Fruit fly (Drosophila melanogaster) whole organism, embryonic: Measurements from ENCODE around the gene CG8312.

ENCODE experiments used
- Ada2b ChIP-seq: fragments of 200-800 bp; sonication (Bioruptor generic); IDR thresholded peaks from 2 replicates; pipeline ENCODE4 v1.3.6; 2022; ENCODE audit warnings: missing biosample characterization, missing genetic modification characterization
- Aef1 ChIP-seq: fragments of 200-800 bp; sonication (Bioruptor generic); IDR thresholded peaks from 3 replicates; pipeline ENCODE4 v1.3.6; 2022; ENCODE audit warnings: missing biosample characterization, missing genetic modification characterization
- BtbVII ChIP-seq: fragments of 200-800 bp; sonication (Bioruptor generic); optimal IDR thresholded peaks from 3 replicates; lab custom pipeline; 2017; ENCODE audit warnings: missing biosample characterization, mild to moderate bottlenecking, missing genetic modification characterization
- CG10979 ChIP-seq: fragments of 200-800 bp; sonication (Bioruptor generic); optimal IDR thresholded peaks from 2 replicates; lab custom pipeline; 2018; ENCODE audit warnings: missing biosample characterization, mild to moderate bottlenecking, missing genetic modification characterization, moderate library complexity
- CG12219 ChIP-seq: fragments of 200-800 bp; sonication (Bioruptor generic); optimal IDR thresholded peaks from 3 replicates; lab custom pipeline; 2018; ENCODE audit warnings: missing biosample characterization, mild to moderate bottlenecking, missing genetic modification characterization
- CG12236 ChIP-seq: fragments of 200-800 bp; sonication (Bioruptor generic); optimal IDR thresholded peaks from 2 replicates; lab custom pipeline; 2016; ENCODE audit warnings: missing biosample characterization, missing genetic modification characterization
- CG13296 ChIP-seq: fragments of 200-800 bp; sonication (Bioruptor generic); optimal IDR thresholded peaks from 3 replicates; lab custom pipeline; 2018; ENCODE audit warnings: missing biosample characterization, mild to moderate bottlenecking, missing genetic modification characterization
- CG13894 ChIP-seq: fragments of 200-800 bp; sonication (Bioruptor generic); optimal IDR thresholded peaks from 3 replicates; lab custom pipeline; 2018; ENCODE audit warnings: missing biosample characterization, mild to moderate bottlenecking, missing genetic modification characterization, moderate library complexity
- CG14860 ChIP-seq: fragments of 200-800 bp; sonication (Bioruptor generic); IDR thresholded peaks from 3 replicates; pipeline ENCODE4 v1.3.6; 2022; ENCODE audit warnings: missing biosample characterization, missing genetic modification characterization; ENCODE audit not compliant: partially characterized antibody
- CG14965 ChIP-seq: fragments of 200-800 bp; sonication (Bioruptor generic); optimal IDR thresholded peaks from 2 replicates; lab custom pipeline; 2016; ENCODE audit warnings: missing biosample characterization, missing genetic modification characterization, borderline replicate concordance
- CG15073 ChIP-seq: fragments of 200-800 bp; sonication (Bioruptor generic); optimal IDR thresholded peaks from 2 replicates; lab custom pipeline; 2016; ENCODE audit warnings: missing biosample characterization, missing genetic modification characterization
- CG2120 ChIP-seq: fragments of 200-800 bp; sonication (Bioruptor generic); optimal IDR thresholded peaks from 3 replicates; lab custom pipeline; 2016; ENCODE audit warnings: missing biosample characterization, missing genetic modification characterization
- CG2889 ChIP-seq: fragments of 200-800 bp; sonication (Bioruptor generic); IDR thresholded peaks from 3 replicates; pipeline ENCODE4 v1.3.6; 2022; ENCODE audit warnings: missing biosample characterization, missing genetic modification characterization
- CG31365 ChIP-seq: fragments of 200-800 bp; sonication (Bioruptor generic); optimal IDR thresholded peaks from 2 replicates; lab custom pipeline; 2018; ENCODE audit warnings: missing biosample characterization, mild to moderate bottlenecking, missing genetic modification characterization
- CG3847 ChIP-seq: fragments of 200-800 bp; sonication (Bioruptor generic); IDR thresholded peaks from 2 replicates; pipeline ENCODE4 v1.3.6; 2022; ENCODE audit warnings: missing biosample characterization, missing genetic modification characterization
- CG6689 ChIP-seq: fragments of 200-800 bp; sonication (Bioruptor generic); IDR thresholded peaks from 2 replicates; pipeline ENCODE4 v1.3.6; 2022; ENCODE audit warnings: missing biosample characterization, missing genetic modification characterization
- CG8388 ChIP-seq: fragments of 200-800 bp; sonication (Bioruptor generic); optimal IDR thresholded peaks from 2 replicates; lab custom pipeline; 2019; ENCODE audit warnings: missing biosample characterization, mild to moderate bottlenecking, missing genetic modification characterization, moderate library complexity
- CG9609 ChIP-seq: fragments of 200-800 bp; sonication (Bioruptor generic); optimal IDR thresholded peaks from 3 replicates; lab custom pipeline; 2016; ENCODE audit warnings: missing biosample characterization, missing genetic modification characterization
- D ChIP-seq, 2 experiments: fragments of 200-800 bp in 1 of 2; fragments of >200 bp in 1 of 2; sonication (Bioruptor generic) in 1 of 2; optimal IDR thresholded peaks; 2 replicates in 1 of 2; 3 replicates in 1 of 2; lab custom pipeline; 2017; ENCODE audit warnings: mild to moderate bottlenecking in 1 of 2, missing biosample characterization in 1 of 2, missing genetic modification characterization in 1 of 2, missing genetic modification reagents in 1 of 2
- Drgx ChIP-seq: fragments of 200-800 bp; sonication (Bioruptor generic); IDR thresholded peaks from 2 replicates; pipeline ENCODE4 v1.3.6; 2022; ENCODE audit warnings: missing biosample characterization, missing genetic modification characterization
- E2f2 ChIP-seq: fragments of 200-800 bp; sonication (Bioruptor generic); IDR thresholded peaks from 2 replicates; pipeline ENCODE4 v1.3.6; 2022; ENCODE audit warnings: missing biosample characterization, missing genetic modification characterization
- GATAe ChIP-seq: fragments of 200-800 bp; sonication (Bioruptor generic); conservative IDR thresholded peaks from 2 replicates; pipeline ENCODE4 v1.3.6; 2022; ENCODE audit warnings: missing biosample characterization, missing genetic modification characterization
- Hr39 ChIP-seq: fragments of >200 bp; optimal IDR thresholded peaks from 2 replicates; lab custom pipeline; 2017
- Hr51 ChIP-seq, 2 experiments: fragments of 200-800 bp; sonication (Bioruptor generic); optimal IDR thresholded peaks; 2 replicates in 1 of 2; 3 replicates in 1 of 2; lab custom pipeline; 2016 to 2018; ENCODE audit warnings: missing biosample characterization in 2 of 2, missing genetic modification characterization in 2 of 2, mild to moderate bottlenecking in 1 of 2, moderate library complexity in 1 of 2
- Jarid2 ChIP-seq: fragments of 200-800 bp; sonication (Bioruptor generic); optimal IDR thresholded peaks from 3 replicates; lab custom pipeline; 2017; ENCODE audit warnings: mild to moderate bottlenecking, missing biosample characterization, missing genetic modification reagents, missing genetic modification characterization
- Kr ChIP-seq: fragments of 200-800 bp; sonication (Bioruptor generic); optimal IDR thresholded peaks from 2 replicates; lab custom pipeline; 2017; ENCODE audit warnings: missing biosample characterization, mild to moderate bottlenecking, missing genetic modification characterization
- MESR4 ChIP-seq: fragments of 200-800 bp; sonication (Bioruptor generic); optimal IDR thresholded peaks from 2 replicates; lab custom pipeline; 2018; ENCODE audit warnings: missing biosample characterization, mild to moderate bottlenecking, missing genetic modification characterization, moderate library complexity
- MTF-1 ChIP-seq: fragments of 200-800 bp; sonication (Bioruptor generic); optimal IDR thresholded peaks from 2 replicates; lab custom pipeline; 2018; ENCODE audit warnings: missing biosample characterization, mild to moderate bottlenecking, missing genetic modification characterization, borderline replicate concordance
- Meics ChIP-seq: fragments of 200-800 bp; sonication (Bioruptor generic); optimal IDR thresholded peaks from 2 replicates; lab custom pipeline; 2017; ENCODE audit warnings: missing biosample characterization, mild to moderate bottlenecking, missing genetic modification characterization
- Spps ChIP-seq: fragments of 200-800 bp; sonication (Bioruptor generic); optimal IDR thresholded peaks from 2 replicates; lab custom pipeline; 2018; ENCODE audit warnings: missing biosample characterization, mild to moderate bottlenecking, missing genetic modification characterization
- Ssrp ChIP-seq: fragments of 200-800 bp; sonication (Bioruptor generic); optimal IDR thresholded peaks from 2 replicates; lab custom pipeline; 2018; ENCODE audit warnings: missing biosample characterization, mild to moderate bottlenecking, missing genetic modification characterization, moderate library complexity
- TFAM ChIP-seq: fragments of 200-800 bp; sonication (Bioruptor generic); optimal IDR thresholded peaks from 2 replicates; lab custom pipeline; 2017; ENCODE audit warnings: missing biosample characterization, missing genetic modification characterization, inconsistent platforms
- abd-A ChIP-seq: fragments of 200-800 bp; sonication (Bioruptor generic); optimal IDR thresholded peaks from 3 replicates; lab custom pipeline; 2019; ENCODE audit warnings: missing biosample characterization, mild to moderate bottlenecking, missing genetic modification characterization, moderate library complexity
- chm ChIP-seq: fragments of 200-800 bp; sonication (Bioruptor generic); IDR thresholded peaks from 2 replicates; pipeline ENCODE4 v1.3.6; 2022; ENCODE audit warnings: missing biosample characterization, missing genetic modification characterization
- danr ChIP-seq: fragments of 200-800 bp; sonication (Bioruptor generic); IDR thresholded peaks from 2 replicates; pipeline ENCODE4 v1.3.6; 2022; ENCODE audit warnings: missing biosample characterization, missing genetic modification characterization
- fd3F ChIP-seq: fragments of 200-800 bp; sonication (Bioruptor generic); optimal IDR thresholded peaks from 2 replicates; lab custom pipeline; 2018; ENCODE audit warnings: missing biosample characterization, mild to moderate bottlenecking, missing genetic modification characterization, moderate library complexity
- gcm ChIP-seq: fragments of 200-800 bp; sonication (Bioruptor generic); optimal IDR thresholded peaks from 2 replicates; lab custom pipeline; 2019; ENCODE audit warnings: missing biosample characterization, mild to moderate bottlenecking, missing genetic modification characterization, moderate library complexity
- gem ChIP-seq: fragments of 200-800 bp; sonication (Bioruptor generic); optimal IDR thresholded peaks from 2 replicates; lab custom pipeline; 2019; ENCODE audit warnings: missing biosample characterization, mild to moderate bottlenecking, missing genetic modification characterization, moderate library complexity
- nom ChIP-seq: fragments of 200-800 bp; sonication (Bioruptor generic); optimal IDR thresholded peaks from 2 replicates; lab custom pipeline; 2017; ENCODE audit warnings: missing biosample characterization, missing genetic modification characterization, mild to moderate bottlenecking, moderate library complexity, missing genetic modification reagents
- pan ChIP-seq, 4 experiments: fragments of >200 bp in 3 of 4; fragments of 200-800 bp in 1 of 4; sonication (Bioruptor generic) in 1 of 4; optimal IDR thresholded peaks in 3 of 4; IDR thresholded peaks in 1 of 4; 2 replicates each; pipeline versions ENCODE4 v1.3.6 to Lab custom; 2017 to 2022; ENCODE audit warnings: missing biosample characterization in 2 of 4, missing genetic modification characterization in 2 of 4, mixed read lengths in 1 of 4
- repo ChIP-seq: fragments of 200-800 bp; sonication (Bioruptor generic); optimal IDR thresholded peaks from 2 replicates; lab custom pipeline; 2016; ENCODE audit warnings: missing biosample characterization, missing genetic modification characterization
- sc ChIP-seq, 3 experiments: fragments of >200 bp in 2 of 3; fragments of 200-800 bp in 1 of 3; sonication (Bioruptor generic) in 1 of 3; optimal IDR thresholded peaks; 2 replicates in 2 of 3; 3 replicates in 1 of 3; lab custom pipeline; 2017; ENCODE audit warnings: mild to moderate bottlenecking in 1 of 3, missing biosample characterization in 1 of 3, missing genetic modification characterization in 1 of 3, missing genetic modification reagents in 1 of 3
- schlank ChIP-seq: fragments of 200-800 bp; sonication (Bioruptor generic); optimal IDR thresholded peaks from 2 replicates; lab custom pipeline; 2018; ENCODE audit warnings: missing biosample characterization, mild to moderate bottlenecking, missing genetic modification characterization
- seq ChIP-seq: fragments of 200-800 bp; sonication (Bioruptor generic); IDR thresholded peaks from 2 replicates; pipeline ENCODE4 v1.3.6; 2022; ENCODE audit warnings: missing biosample characterization, missing genetic modification characterization
- sob ChIP-seq: fragments of 200-800 bp; sonication (Bioruptor generic); IDR thresholded peaks from 2 replicates; pipeline ENCODE4 v1.3.6; 2022; ENCODE audit warnings: missing biosample characterization, missing genetic modification characterization
- sqz ChIP-seq: fragments of 200-800 bp; sonication (Bioruptor generic); optimal IDR thresholded peaks from 3 replicates; lab custom pipeline; 2018; ENCODE audit warnings: missing biosample characterization, mild to moderate bottlenecking, missing genetic modification characterization
- stwl ChIP-seq: fragments of 200-800 bp; sonication (Bioruptor generic); optimal IDR thresholded peaks from 3 replicates; lab custom pipeline; 2018; ENCODE audit warnings: missing biosample characterization, mild to moderate bottlenecking, missing genetic modification characterization, moderate library complexity
- tap ChIP-seq: fragments of 200-800 bp; optimal IDR thresholded peaks from 3 replicates; lab custom pipeline; 2019; ENCODE audit warnings: missing biosample characterization, mild to moderate bottlenecking, missing genetic modification characterization, moderate library complexity
- tin ChIP-seq: fragments of 200-800 bp; sonication (Bioruptor generic); optimal IDR thresholded peaks from 3 replicates; lab custom pipeline; 2016; ENCODE audit warnings: missing biosample characterization, missing genetic modification characterization

CG8312 gene

dm6 chr3R:9600558-9600959 lies 9.4 kb downstream of the CG8312 start:
- TF ChIP-seq CG3847 (GFP tag; lab: Robert Waterston, UW) (peak; percentile 32), seq (no peak), Aef1 (GFP tag; lab: Robert Waterston, UW) (peak; percentile 26; the same call in 1 of the 3 replicates), BtbVII (GFP tag; lab: Kevin White, UChicago) (peak; percentile 78), MTF-1 (no peak), chm (no peak), D (optimal IDR thresholded peaks at IDR 0.05; lab: Kevin White, UChicago) (no peak), D (GFP tag; optimal IDR thresholded peaks at IDR 0.05; lab: Kevin White, UChicago) (no peak), CG9609 (no peak), Kr (GFP tag; lab: Kevin White, UChicago) (peak; percentile 17), MESR4 (GFP tag; lab: Kevin White, UChicago) (no peak), CG8388 (GFP tag; lab: Kevin White, UChicago) (peak; percentile 8), gcm (GFP tag; lab: Kevin White, UChicago) (peak; percentile 21), CG14965 (no peak), CG6689 (GFP tag; lab: Robert Waterston, UW) (peak; percentile 35; the same call in 1 of the 2 replicates), Hr51 (GFP tag; optimal IDR thresholded peaks at IDR 0.05; lab: Kevin White, UChicago) (peak in 1 of 2 experiments; percentile 9), sob (GFP tag; lab: Robert Waterston, UW) (0 out of 2 replicates have a peak, but pooled peaks have one; percentile 38), gem (tag; lab: Kevin White, UChicago) (peak; percentile 57), sc (optimal IDR thresholded peaks at IDR 0.05; lab: Kevin White, UChicago) (no peak), sc (GFP tag; optimal IDR thresholded peaks at IDR 0.05; lab: Kevin White, UChicago) (no peak), CG14860 (no peak), CG12219 (GFP tag; lab: Kevin White, UChicago) (no peak), CG2120 (GFP tag; lab: Kevin White, UChicago) (peak; percentile 63), tap (tag; lab: Kevin White, UChicago) (peak; percentile 30), tin (no peak), abd-A (tag; lab: Kevin White, UChicago) (no peak), Jarid2 (peak; percentile 26), CG2889 (GFP tag; lab: Robert Waterston, UW) (no peak), E2f2 (no peak), CG15073 (no peak), fd3F (GFP tag; lab: Kevin White, UChicago) (peak; percentile 32), danr (GFP tag; lab: Robert Waterston, UW) (no peak), CG13894 (tag; lab: Kevin White, UChicago) (peak; percentile 58), Hr39 (lab: Kevin White, UChicago) (no peak), nom (GFP tag; lab: Kevin White, UChicago) (peak; percentile 13), pan (optimal IDR thresholded peaks at IDR 0.05; lab: Kevin White, UChicago) (no peak), pan (GFP tag; optimal IDR thresholded peaks at IDR 0.05 in 1 of 2, IDR thresholded peaks at IDR 0.05 in 1 of 2) (no peak), Ada2b (no peak), Ssrp (tag; lab: Kevin White, UChicago) (peak; percentile 4), GATAe (GFP tag; lab: Robert Waterston, UW) (no peak), CG13296 (GFP tag; lab: Kevin White, UChicago) (peak; percentile 33), TFAM (GFP tag; lab: Kevin White, UChicago) (no peak), Spps (tag; lab: Kevin White, UChicago) (no peak), repo (no peak), CG31365 (tag; lab: Kevin White, UChicago) (no peak), stwl (no peak), Meics (GFP tag; lab: Kevin White, UChicago) (peak; percentile 78), Drgx (GFP tag; lab: Robert Waterston, UW) (no peak), CG12236 (no peak), sqz (GFP tag; lab: Kevin White, UChicago) (peak; percentile 27), CG10979 (tag; lab: Kevin White, UChicago) (peak; percentile 13), schlank (tag; lab: Kevin White, UChicago) (no peak)
